Worm (Caenorhabditis elegans) whole organism, young adult: ENCODE measurements around the gene gcy-11.

Experiments
- B0019.2 ChIP-seq: fragments of 200-800 bp; sonication (Bioruptor generic); conservative IDR thresholded peaks from 2 replicates; pipeline ENCODE4 v1.3.6; 2022; ENCODE audit warnings: missing genetic modification reagents, missing genetic modification characterization, missing compliant biosample characterization
- B0336.3 ChIP-seq: fragments of 200-800 bp; sonication (Bioruptor generic); IDR thresholded peaks from 2 replicates; pipeline ENCODE4 v1.3.6; 2022; ENCODE audit warnings: missing genetic modification characterization, missing compliant biosample characterization
- F22D6.2 ChIP-seq: sonication (generic microtip); optimal IDR thresholded peaks from 2 replicates; lab custom pipeline; 2016; ENCODE audit warnings: mild to moderate bottlenecking, missing genetic modification characterization, missing compliant biosample characterization
- F23B12.7 ChIP-seq: sonication (generic microtip); optimal IDR thresholded peaks from 2 replicates; lab custom pipeline; 2017; ENCODE audit warnings: missing genetic modification characterization, mild to moderate bottlenecking, missing compliant biosample characterization, antibody characterized with exemption, moderate library complexity; ENCODE audit not compliant: insufficient read depth
- F49E8.2 ChIP-seq: sonication (generic microtip); optimal IDR thresholded peaks from 3 replicates; lab custom pipeline; 2017; ENCODE audit warnings: missing genetic modification characterization, mild to moderate bottlenecking, missing compliant biosample characterization, antibody characterized with exemption, moderate library complexity; ENCODE audit not compliant: insufficient read depth
- F55B11.4 ChIP-seq: sonication (generic microtip); optimal IDR thresholded peaks from 2 replicates; lab custom pipeline; 2016; ENCODE audit warnings: missing compliant biosample characterization, missing genetic modification characterization, borderline replicate concordance; ENCODE audit not compliant: insufficient read depth
- F57A8.1 ChIP-seq: fragments of 200-800 bp; sonication (Bioruptor generic); optimal IDR thresholded peaks from 2 replicates; lab custom pipeline; 2018; ENCODE audit warnings: mild to moderate bottlenecking, missing genetic modification characterization, moderate library complexity, missing compliant biosample characterization
- K11D2.4 ChIP-seq: fragments of 200-800 bp; sonication (Bioruptor generic); IDR thresholded peaks from 2 replicates; pipeline ENCODE4 v1.3.6; 2022; ENCODE audit warnings: missing genetic modification reagents, missing genetic modification characterization, missing compliant biosample characterization
- Y53G8AR.9 ChIP-seq: fragments of 200-800 bp; sonication (Bioruptor generic); conservative IDR thresholded peaks from 2 replicates; pipeline ENCODE4 v1.3.6; 2022; ENCODE audit warnings: missing genetic modification reagents, missing genetic modification characterization, missing compliant biosample characterization
- Y95B8A.8 ChIP-seq: fragments of 200-800 bp; sonication (Bioruptor generic); IDR thresholded peaks from 2 replicates; pipeline ENCODE4 v1.3.6; 2022; ENCODE audit warnings: missing genetic modification reagents, missing genetic modification characterization, missing compliant biosample characterization
- ZK185.1 ChIP-seq: sonication (generic microtip); optimal IDR thresholded peaks from 2 replicates; lab custom pipeline; 2016; ENCODE audit warnings: mild to moderate bottlenecking, missing genetic modification characterization, missing compliant biosample characterization; ENCODE audit not compliant: poor library complexity, severe bottlenecking
- akir-1 ChIP-seq: fragments of 200-800 bp; sonication (Bioruptor generic); optimal IDR thresholded peaks from 2 replicates; lab custom pipeline; 2018; ENCODE audit warnings: mild to moderate bottlenecking, missing genetic modification characterization, moderate library complexity, missing compliant biosample characterization
- aptf-2 ChIP-seq: fragments of 200-800 bp; sonication (Bioruptor generic); conservative IDR thresholded peaks from 2 replicates; pipeline ENCODE4 v1.3.6; 2022; ENCODE audit warnings: missing genetic modification reagents, missing genetic modification characterization, missing compliant biosample characterization
- athp-1 ChIP-seq: sonication (generic microtip); optimal IDR thresholded peaks from 2 replicates; lab custom pipeline; 2017; ENCODE audit warnings: mild to moderate bottlenecking, missing genetic modification characterization, missing compliant biosample characterization
- cebp-2 ChIP-seq: fragments of 200-800 bp; sonication (Bioruptor generic); IDR thresholded peaks from 2 replicates; pipeline ENCODE4 v1.3.6; 2022; ENCODE audit warnings: missing genetic modification characterization, missing compliant biosample characterization
- ceh-100 ChIP-seq: fragments of 200-800 bp; sonication (Bioruptor generic); IDR thresholded peaks from 2 replicates; pipeline ENCODE4 v1.3.6; 2022; ENCODE audit warnings: missing genetic modification reagents, missing genetic modification characterization, missing compliant biosample characterization
- dpl-1 ChIP-seq: fragments of 150-350 bp; optimal IDR thresholded peaks from 2 replicates; lab custom pipeline; 2014; ENCODE audit warnings: missing biosample characterization, missing genetic modification reagents, missing genetic modification characterization
- efl-1 ChIP-seq: fragments of 150-350 bp; optimal IDR thresholded peaks from 2 replicates; lab custom pipeline; 2014; ENCODE audit warnings: missing biosample characterization, missing genetic modification reagents, missing genetic modification characterization
- egl-44 ChIP-seq: fragments of 200-800 bp; sonication (Bioruptor generic); IDR thresholded peaks from 2 replicates; pipeline ENCODE4 v1.3.6; 2022; ENCODE audit warnings: missing genetic modification reagents, missing genetic modification characterization, missing compliant biosample characterization
- egrh-3 ChIP-seq: fragments of 200-800 bp; sonication (Bioruptor generic); IDR thresholded peaks from 2 replicates; pipeline ENCODE4 v1.3.6; 2022; ENCODE audit warnings: missing genetic modification reagents, missing genetic modification characterization, missing compliant biosample characterization
- ets-4 ChIP-seq: fragments of 200-800 bp; sonication (Bioruptor generic); optimal IDR thresholded peaks from 2 replicates; lab custom pipeline; 2018; ENCODE audit warnings: mild to moderate bottlenecking, missing genetic modification characterization, missing compliant biosample characterization
- fkh-3 ChIP-seq: sonication (generic microtip); optimal IDR thresholded peaks from 2 replicates; lab custom pipeline; 2016; ENCODE audit warnings: mild to moderate bottlenecking, missing genetic modification characterization, missing compliant biosample characterization
- gei-17 ChIP-seq: fragments of 200-800 bp; sonication (Bioruptor generic); optimal IDR thresholded peaks from 2 replicates; lab custom pipeline; 2018; ENCODE audit warnings: mild to moderate bottlenecking, missing genetic modification characterization, missing compliant biosample characterization
- hlh-26 ChIP-seq: fragments of 200-800 bp; sonication (Bioruptor generic); conservative IDR thresholded peaks from 2 replicates; pipeline ENCODE4 v1.3.6; 2022; ENCODE audit warnings: missing genetic modification reagents, missing genetic modification characterization, missing compliant biosample characterization
- hmg-20 ChIP-seq: fragments of 200-800 bp; sonication (Bioruptor generic); IDR thresholded peaks from 2 replicates; pipeline ENCODE4 v1.3.6; 2022; ENCODE audit warnings: missing genetic modification reagents, missing genetic modification characterization, missing compliant biosample characterization
- let-526 ChIP-seq: fragments of 200-800 bp; sonication (Bioruptor generic); IDR thresholded peaks from 2 replicates; pipeline ENCODE4 v1.3.6; 2022; ENCODE audit warnings: missing genetic modification reagents, missing genetic modification characterization, missing compliant biosample characterization
- let-607 ChIP-seq, 2 experiments: fragments of 200-800 bp in 1 of 2; sonication (Bioruptor generic) in 1 of 2; sonication (generic microtip) in 1 of 2; optimal IDR thresholded peaks; 2 replicates each; lab custom pipeline; 2016 to 2018; ENCODE audit warnings: mild to moderate bottlenecking in 2 of 2, missing compliant biosample characterization in 2 of 2, missing genetic modification characterization in 2 of 2, moderate library complexity in 2 of 2, missing genotype in 1 of 2
- lin-26 ChIP-seq: fragments of 200-800 bp; sonication (Bioruptor generic); IDR thresholded peaks from 2 replicates; pipeline ENCODE4 v1.3.6; 2022; ENCODE audit warnings: missing genetic modification reagents, missing genetic modification characterization, missing compliant biosample characterization
- lin-35 ChIP-seq, 3 experiments: fragments of 150-350 bp in 2 of 3; sonication (generic microtip) in 1 of 3; optimal IDR thresholded peaks; 2 replicates each; lab custom pipeline; 2014 to 2018; ENCODE audit warnings: missing biosample characterization in 3 of 3, missing genetic modification characterization in 3 of 3, missing genetic modification reagents in 3 of 3
- lin-40 ChIP-seq: sonication (generic microtip); optimal IDR thresholded peaks from 2 replicates; lab custom pipeline; 2016; ENCODE audit warnings: missing genetic modification characterization, mild to moderate bottlenecking, missing compliant biosample characterization, missing genotype, missing genetic modification reagents
- lir-1 ChIP-seq: fragments of 200-800 bp; sonication (Bioruptor generic); conservative IDR thresholded peaks from 2 replicates; pipeline ENCODE4 v1.3.6; 2022; ENCODE audit warnings: missing genetic modification reagents, missing genetic modification characterization, missing compliant biosample characterization
- mel-28 ChIP-seq: sonication (generic microtip); optimal IDR thresholded peaks from 2 replicates; lab custom pipeline; 2016; ENCODE audit warnings: borderline replicate concordance, mild to moderate bottlenecking, missing genetic modification characterization, missing compliant biosample characterization
- nfya-1 ChIP-seq: sonication (generic microtip); optimal IDR thresholded peaks from 2 replicates; lab custom pipeline; 2017; ENCODE audit warnings: antibody characterized with exemption, missing compliant biosample characterization, missing genetic modification characterization, borderline replicate concordance; ENCODE audit not compliant: insufficient read depth
- nhr-80 ChIP-seq: sonication (generic microtip); optimal IDR thresholded peaks from 2 replicates; lab custom pipeline; 2016; ENCODE audit warnings: missing genetic modification characterization, missing compliant biosample characterization
- snpc-1.1 ChIP-seq: sonication (generic microtip); optimal IDR thresholded peaks from 2 replicates; lab custom pipeline; 2017; ENCODE audit warnings: missing genetic modification characterization, mild to moderate bottlenecking, missing compliant biosample characterization, antibody characterized with exemption, moderate library complexity, missing genotype, missing genetic modification reagents; ENCODE audit not compliant: insufficient read depth
- tbp1 ChIP-seq: fragments of 200-800 bp; sonication (Bioruptor generic); optimal IDR thresholded peaks from 2 replicates; lab custom pipeline; 2018; ENCODE audit warnings: mild to moderate bottlenecking, missing genetic modification characterization, missing compliant biosample characterization
- tbx-9 ChIP-seq: sonication (generic microtip); optimal IDR thresholded peaks from 2 replicates; lab custom pipeline; 2016; ENCODE audit warnings: borderline replicate concordance, missing genetic modification characterization, inconsistent platforms, missing compliant biosample characterization
- tlf-1 ChIP-seq: fragments of 200-800 bp; sonication (Bioruptor generic); optimal IDR thresholded peaks from 2 replicates; lab custom pipeline; 2018; ENCODE audit warnings: mild to moderate bottlenecking, missing genetic modification characterization, missing compliant biosample characterization
- unc-130 ChIP-seq: sonication (generic microtip); optimal IDR thresholded peaks from 2 replicates; lab custom pipeline; 2016; ENCODE audit warnings: missing genetic modification reagents, missing genetic modification characterization, missing compliant biosample characterization
- zfh-2 ChIP-seq: fragments of 200-800 bp; sonication (Bioruptor generic); conservative IDR thresholded peaks from 2 replicates; pipeline ENCODE4 v1.3.6; 2022; ENCODE audit warnings: missing genetic modification reagents, missing genetic modification characterization, missing compliant biosample characterization
- ztf-18 ChIP-seq: sonication (generic microtip); optimal IDR thresholded peaks from 2 replicates; lab custom pipeline; 2016; ENCODE audit warnings: missing genotype, mild to moderate bottlenecking, missing genetic modification characterization, missing compliant biosample characterization
- ztf-22 ChIP-seq: fragments of 200-800 bp; sonication (Bioruptor generic); optimal IDR thresholded peaks from 2 replicates; lab custom pipeline; 2018; ENCODE audit warnings: mild to moderate bottlenecking, missing genetic modification characterization, moderate library complexity, missing compliant biosample characterization
- ztf-25 ChIP-seq: fragments of 200-800 bp; sonication (Bioruptor generic); IDR thresholded peaks from 2 replicates; pipeline ENCODE4 v1.3.6; 2022; ENCODE audit warnings: missing genetic modification reagents, missing genetic modification characterization, missing compliant biosample characterization
- ztf-26 ChIP-seq: sonication (generic microtip); optimal IDR thresholded peaks from 2 replicates; lab custom pipeline; 2017; ENCODE audit warnings: missing genetic modification characterization, missing compliant biosample characterization
- ztf-28 ChIP-seq: fragments of 200-800 bp; sonication (Bioruptor generic); IDR thresholded peaks from 2 replicates; pipeline ENCODE4 v1.3.6; 2022; ENCODE audit warnings: missing genetic modification reagents, missing genetic modification characterization, missing compliant biosample characterization
- ztf-3 ChIP-seq: fragments of 200-800 bp; sonication (Bioruptor generic); optimal IDR thresholded peaks from 2 replicates; lab custom pipeline; 2018; ENCODE audit warnings: mild to moderate bottlenecking, missing genetic modification characterization, missing compliant biosample characterization

Gene gcy-11

ce11 chrX:17030169-17030914, 25.0 kb downstream of the gcy-11 start, which contains the start of gene ptrn-1 (continued):
- no peak for TF ChIP-seq aptf-2
- peak; percentile 34 for TF ChIP-seq tbp1 (GFP tag; lab: Kevin White, UChicago)
- peak; percentile 86 for TF ChIP-seq ztf-3 (GFP tag; lab: Kevin White, UChicago)
- no peak for TF ChIP-seq tbx-9
- no peak for TF ChIP-seq Y95B8A.8
- no peak for TF ChIP-seq F23B12.7 (tag; lab: Kevin White, UChicago)
- TF ChIP-seq lir-1 (GFP tag; lab: Robert Waterston, UW): peak; percentile 48
- no peak for TF ChIP-seq egl-44 (GFP tag; lab: Robert Waterston, UW)
- no peak for TF ChIP-seq ZK185.1 (tag; lab: Kevin White, UChicago)
- no peak for TF ChIP-seq ztf-28 (GFP tag; lab: Robert Waterston, UW)
- no peak for TF ChIP-seq F22D6.2 (tag; lab: Kevin White, UChicago)
- TF ChIP-seq lin-26: peak; percentile 52; the same call in 1 of the 2 replicates
- TF ChIP-seq let-607 (tag; optimal IDR thresholded peaks at IDR 0.05; lab: Kevin White, UChicago): peak in 1 of 2 experiments; percentile 59
- peak; percentile 61 for TF ChIP-seq K11D2.4
- 0 out of 2 replicates have a peak, but pooled peaks have one; percentile 30 for TF ChIP-seq ztf-25 (GFP tag; lab: Robert Waterston, UW)
- TF ChIP-seq nhr-80 (tag; lab: Kevin White, UChicago): peak; percentile 67
- no peak for TF ChIP-seq mel-28 (tag; lab: Kevin White, UChicago)
- no peak for TF ChIP-seq ztf-22
- TF ChIP-seq B0019.2: no peak
- TF ChIP-seq athp-1 (tag; lab: Kevin White, UChicago): no peak
- TF ChIP-seq cebp-2 (GFP tag; lab: Robert Waterston, UW): 0 out of 2 replicates have a peak, but pooled peaks have one; percentile 35
- peak; percentile 3 for TF ChIP-seq lin-40 (tag; lab: Kevin White, UChicago)
- no peak for TF ChIP-seq dpl-1 (GFP tag; lab: Kevin White, UChicago)
- TF ChIP-seq B0336.3 (GFP tag; lab: Robert Waterston, UW): no peak
- no peak for TF ChIP-seq F49E8.2 (tag; lab: Kevin White, UChicago)
- TF ChIP-seq F55B11.4 (tag; lab: Kevin White, UChicago): no peak
- TF ChIP-seq gei-17 (GFP tag; lab: Kevin White, UChicago): no peak
- no peak for TF ChIP-seq tlf-1 (GFP tag; lab: Kevin White, UChicago)
- TF ChIP-seq unc-130: no peak
- peak in 1 of 3 experiments; percentile 33 for TF ChIP-seq lin-35 (GFP tag; optimal IDR thresholded peaks at IDR 0.05; lab: Kevin White, UChicago)
- TF ChIP-seq hmg-20 (GFP tag; lab: Robert Waterston, UW): 0 out of 2 replicates have a peak, but pooled peaks have one; percentile 22
- TF ChIP-seq hlh-26 (GFP tag; lab: Robert Waterston, UW): no peak
- TF ChIP-seq efl-1 (GFP tag; lab: Kevin White, UChicago): no peak
- peak; percentile 83 for TF ChIP-seq egrh-3
- TF ChIP-seq fkh-3 (tag; lab: Kevin White, UChicago): no peak
- TF ChIP-seq nfya-1 (tag; lab: Kevin White, UChicago): no peak
- no peak for TF ChIP-seq akir-1
- no peak for TF ChIP-seq snpc-1.1
- TF ChIP-seq F57A8.1 (GFP tag; lab: Kevin White, UChicago): no peak
- TF ChIP-seq ets-4 (GFP tag; lab: Kevin White, UChicago): peak; percentile 27
- TF ChIP-seq let-526 (GFP tag; lab: Robert Waterston, UW): no peak
- TF ChIP-seq Y53G8AR.9: no peak
- TF ChIP-seq zfh-2 (GFP tag; lab: Robert Waterston, UW): peak; percentile 98
- no peak for TF ChIP-seq ztf-26 (tag; lab: Kevin White, UChicago)
- no peak for TF ChIP-seq ceh-100
- no peak for TF ChIP-seq ztf-18 (tag; lab: Kevin White, UChicago)
